Worm (Caenorhabditis elegans) whole organism, L4 larva: ENCODE results near the gene C56G2.5.
A peak's percentile ranks its signal among the peaks of the same experiment; 100 is the strongest.

Experiments
- D1046.2 ChIP-seq: fragments of 200-800 bp; sonication (Bioruptor generic); IDR thresholded peaks from 2 replicates; pipeline ENCODE4 v1.3.6; 2022; ENCODE audit warnings: missing genetic modification characterization, missing compliant biosample characterization
- F37D6.2 ChIP-seq: sonication (generic microtip); optimal IDR thresholded peaks from 2 replicates; lab custom pipeline; 2016; ENCODE audit warnings: mild to moderate bottlenecking, missing genetic modification characterization, missing compliant biosample characterization
- T20F7.1 ChIP-seq: fragments of 200-800 bp; sonication (Bioruptor generic); optimal IDR thresholded peaks from 2 replicates; lab custom pipeline; 2018; ENCODE audit warnings: mild to moderate bottlenecking, missing genetic modification characterization, missing compliant biosample characterization
- Y48G9A.11 ChIP-seq: fragments of 200-800 bp; sonication (Bioruptor generic); IDR thresholded peaks from 2 replicates; pipeline ENCODE4 v1.3.6; 2022; ENCODE audit warnings: missing genetic modification reagents, missing genetic modification characterization, missing compliant biosample characterization
- aha-1 ChIP-seq: fragments of 150-350 bp; peaks from one replicate; lab custom pipeline; 2014; ENCODE audit warnings: missing biosample characterization, missing genetic modification characterization
- attf-4 ChIP-seq: sonication (generic microtip); optimal IDR thresholded peaks from 3 replicates; lab custom pipeline; 2017; ENCODE audit warnings: missing biosample characterization, missing genetic modification characterization
- ceh-20 ChIP-seq: fragments of 200-800 bp; sonication (Bioruptor generic); IDR thresholded peaks from 2 replicates; pipeline ENCODE4 v1.3.6; 2022; ENCODE audit warnings: missing genetic modification reagents, missing genetic modification characterization, missing compliant biosample characterization
- ces-1 ChIP-seq: fragments of 150-350 bp; sonication (generic microtip); optimal IDR thresholded peaks from 4 replicates; lab custom pipeline; 2014; ENCODE audit warnings: missing biosample characterization, missing genetic modification reagents, missing genetic modification characterization
- ctbp-1 ChIP-seq: fragments of 200-800 bp; sonication (Bioruptor generic); IDR thresholded peaks from 2 replicates; pipeline ENCODE4 v1.3.6; 2022; ENCODE audit warnings: missing genetic modification reagents, missing genetic modification characterization, missing compliant biosample characterization
- dpl-1 ChIP-seq: fragments of 150-350 bp; optimal IDR thresholded peaks from 2 replicates; lab custom pipeline; 2014; ENCODE audit warnings: missing biosample characterization, missing genetic modification reagents, missing genetic modification characterization
- dve-1 ChIP-seq: sonication (generic microtip); optimal IDR thresholded peaks from 2 replicates; lab custom pipeline; 2017; ENCODE audit warnings: antibody characterized with exemption, mild to moderate bottlenecking, missing genetic modification characterization, missing compliant biosample characterization; ENCODE audit not compliant: insufficient read depth
- egl-27 ChIP-seq: sonication (generic microtip); optimal IDR thresholded peaks from 3 replicates; lab custom pipeline; 2017; ENCODE audit warnings: missing biosample characterization, missing genetic modification reagents, missing genetic modification characterization
- egl-43 ChIP-seq: fragments of 200-800 bp; sonication (Bioruptor generic); IDR thresholded peaks from 2 replicates; pipeline ENCODE4 v1.3.6; 2022; ENCODE audit warnings: missing genetic modification reagents, missing genetic modification characterization, missing compliant biosample characterization
- fkh-10 ChIP-seq: fragments of 150-350 bp; optimal IDR thresholded peaks from 2 replicates; lab custom pipeline; 2014; ENCODE audit warnings: missing biosample characterization, missing genetic modification reagents, missing genetic modification characterization
- fos-1 ChIP-seq: fragments of 150-350 bp; optimal IDR thresholded peaks from 2 replicates; lab custom pipeline; 2014; ENCODE audit warnings: missing biosample characterization, missing genetic modification characterization
- hlh-11 ChIP-seq: fragments of 200-800 bp; sonication (Bioruptor generic); optimal IDR thresholded peaks from 2 replicates; lab custom pipeline; 2018; ENCODE audit warnings: mild to moderate bottlenecking, missing genetic modification characterization, missing compliant biosample characterization
- hlh-30 ChIP-seq: sonication (generic microtip); optimal IDR thresholded peaks from 2 replicates; lab custom pipeline; 2017; ENCODE audit warnings: antibody characterized with exemption, mild to moderate bottlenecking, missing genetic modification characterization, missing compliant biosample characterization; ENCODE audit not compliant: insufficient read depth
- hmg-1.1 ChIP-seq: fragments of 200-800 bp; sonication (Bioruptor generic); IDR thresholded peaks from 2 replicates; pipeline ENCODE4 v1.3.6; 2022; ENCODE audit warnings: missing genetic modification reagents, missing genetic modification characterization, missing compliant biosample characterization
- lin-1 ChIP-seq: fragments of 200-800 bp; sonication (Bioruptor generic); IDR thresholded peaks from 2 replicates; pipeline ENCODE4 v1.3.6; 2022; ENCODE audit warnings: missing genetic modification reagents, missing genetic modification characterization, missing compliant biosample characterization
- lin-15B ChIP-seq: fragments of 150-350 bp; sonication (generic microtip); optimal IDR thresholded peaks from 3 replicates; lab custom pipeline; 2014; ENCODE audit warnings: missing biosample characterization, missing genetic modification characterization
- lir-3 ChIP-seq: sonication (generic microtip); optimal IDR thresholded peaks from 2 replicates; lab custom pipeline; 2016; ENCODE audit warnings: mild to moderate bottlenecking, missing genetic modification characterization, missing compliant biosample characterization
- lsy-2 ChIP-seq, 2 experiments: fragments of 150-350 bp in 1 of 2; sonication (generic microtip) in 1 of 2; optimal IDR thresholded peaks; 2 replicates each; lab custom pipeline; 2014 to 2017; ENCODE audit warnings: missing biosample characterization in 2 of 2, missing genetic modification characterization in 2 of 2
- mdt-29 ChIP-seq: fragments of 200-800 bp; sonication (Bioruptor generic); IDR thresholded peaks from 2 replicates; pipeline ENCODE4 v1.3.6; 2022; ENCODE audit warnings: missing genetic modification reagents, missing genetic modification characterization, missing compliant biosample characterization
- mep-1 ChIP-seq: fragments of 150-350 bp; sonication (generic microtip); optimal IDR thresholded peaks from 3 replicates; lab custom pipeline; 2014; ENCODE audit warnings: missing biosample characterization, missing genetic modification characterization
- mxl-2 ChIP-seq: fragments of 200-800 bp; sonication (Bioruptor generic); conservative IDR thresholded peaks from 2 replicates; pipeline ENCODE4 v1.3.6; 2022; ENCODE audit warnings: missing genetic modification reagents, missing genetic modification characterization, missing compliant biosample characterization
- nhr-111 ChIP-seq: fragments of 200-800 bp; sonication (Bioruptor generic); optimal IDR thresholded peaks from 2 replicates; lab custom pipeline; 2018; ENCODE audit warnings: mild to moderate bottlenecking, missing genetic modification characterization, missing compliant biosample characterization
- nhr-237 ChIP-seq: sonication (generic microtip); optimal IDR thresholded peaks from 2 replicates; lab custom pipeline; 2017; ENCODE audit warnings: missing biosample characterization, missing genetic modification characterization
- nhr-25 ChIP-seq: sonication (generic microtip); optimal IDR thresholded peaks from 2 replicates; lab custom pipeline; 2017; ENCODE audit warnings: missing genetic modification characterization, mild to moderate bottlenecking, missing compliant biosample characterization, antibody characterized with exemption, moderate library complexity, borderline replicate concordance; ENCODE audit not compliant: insufficient read depth
- nhr-28 ChIP-seq: fragments of 150-350 bp; optimal IDR thresholded peaks from 2 replicates; lab custom pipeline; 2014; ENCODE audit warnings: missing biosample characterization, missing genetic modification characterization
- nhr-48 ChIP-seq: sonication (generic microtip); optimal IDR thresholded peaks from 2 replicates; lab custom pipeline; 2016; ENCODE audit warnings: mild to moderate bottlenecking, missing genetic modification characterization, missing compliant biosample characterization
- nhr-77 ChIP-seq: fragments of 150-350 bp; optimal IDR thresholded peaks from 2 replicates; lab custom pipeline; 2014; ENCODE audit warnings: missing biosample characterization, missing genetic modification characterization
- pha-4 ChIP-seq, 2 experiments: fragments of 150-350 bp in 1 of 2; fragments of 200-800 bp in 1 of 2; sonication (Bioruptor generic) in 1 of 2; IDR thresholded peaks in 1 of 2; optimal IDR thresholded peaks in 1 of 2; 2 replicates each; pipeline versions ENCODE4 v1.3.6 to Lab custom; 2014 to 2022; ENCODE audit warnings: missing genetic modification characterization in 2 of 2, missing genetic modification reagents in 2 of 2, missing biosample characterization in 1 of 2, missing compliant biosample characterization in 1 of 2
- php-3 ChIP-seq: fragments of 200-800 bp; sonication (Bioruptor generic); IDR thresholded peaks from 2 replicates; pipeline ENCODE4 v1.3.6; 2022; ENCODE audit warnings: missing genetic modification reagents, missing genetic modification characterization, missing compliant biosample characterization
- rbr-2 ChIP-seq: sonication (generic microtip); optimal IDR thresholded peaks from 2 replicates; lab custom pipeline; 2016; ENCODE audit warnings: missing genotype, missing genetic modification characterization, missing compliant biosample characterization
- saeg-2 ChIP-seq: fragments of 200-800 bp; sonication (Bioruptor generic); IDR thresholded peaks from 2 replicates; pipeline ENCODE4 v1.3.6; 2022; ENCODE audit warnings: missing genetic modification reagents, missing genetic modification characterization, missing compliant biosample characterization
- sdz-12 ChIP-seq: fragments of 200-800 bp; sonication (Bioruptor generic); optimal IDR thresholded peaks from 2 replicates; lab custom pipeline; 2018; ENCODE audit warnings: mild to moderate bottlenecking, missing genetic modification characterization, missing compliant biosample characterization
- snpc-4 ChIP-seq: fragments of 150-350 bp; optimal IDR thresholded peaks from 2 replicates; lab custom pipeline; 2014; ENCODE audit warnings: missing biosample characterization, missing genetic modification characterization
- tag-97 ChIP-seq: fragments of 200-800 bp; sonication (Bioruptor generic); IDR thresholded peaks from 2 replicates; pipeline ENCODE4 v1.3.6; 2022; ENCODE audit warnings: missing genetic modification characterization, missing compliant biosample characterization
- unc-130 ChIP-seq: sonication (generic microtip); optimal IDR thresholded peaks from 2 replicates; lab custom pipeline; 2016; ENCODE audit warnings: missing genetic modification reagents, missing genetic modification characterization, missing compliant biosample characterization
- unc-39 ChIP-seq: sonication (generic microtip); optimal IDR thresholded peaks from 2 replicates; lab custom pipeline; 2017; ENCODE audit warnings: missing biosample characterization, missing genetic modification characterization
- unc-62 ChIP-seq, 3 experiments: fragments of 150-350 bp in 1 of 3; sonication (generic microtip); optimal IDR thresholded peaks in 2 of 3; peaks in 1 of 3; 1 replicate in 1 of 3; 2 replicates in 2 of 3; lab custom pipeline; 2014 to 2017; ENCODE audit warnings: missing biosample characterization in 3 of 3, missing genetic modification characterization in 3 of 3, missing genetic modification reagents in 3 of 3, missing genotype in 1 of 3
- vab-7 ChIP-seq: fragments of 200-800 bp; sonication (Bioruptor generic); IDR thresholded peaks from 2 replicates; pipeline ENCODE4 v1.3.6; 2022; ENCODE audit warnings: missing genetic modification reagents, missing genetic modification characterization, missing compliant biosample characterization
- zag-1 ChIP-seq: fragments of 150-350 bp; optimal IDR thresholded peaks from 2 replicates; lab custom pipeline; 2014; ENCODE audit warnings: missing biosample characterization, missing genetic modification characterization
- ztf-11 ChIP-seq: fragments of 150-350 bp; optimal IDR thresholded peaks from 2 replicates; lab custom pipeline; 2014; ENCODE audit warnings: missing biosample characterization, missing genetic modification characterization

Gene C56G2.5

ce11 chrIII:6351438-6351837, 27.4 kb upstream of the C56G2.5 start:
- TF ChIP-seq vab-7 (0 out of 2 replicates have a peak, but pooled peaks have one; percentile 7), hlh-30 (tag; lab: Kevin White, UChicago) (peak; percentile 7), hmg-1.1 (GFP tag; lab: Robert Waterston, UW) (0 out of 2 replicates have a peak, but pooled peaks have one; percentile 10), unc-130 (GFP tag; lab: Kevin White, UChicago) (no peak), aha-1 (tag; lab: Kevin White, UChicago) (peak; percentile 61), unc-62 (GFP tag; optimal IDR thresholded peaks at IDR 0.05 in 1 of 2; lab: Kevin White, UChicago) (peak in 1 of 2 experiments; percentile 53), unc-62 (tag; optimal IDR thresholded peaks at IDR 0.05; lab: Kevin White, UChicago) (no peak)
- TF ChIP-seq, all 104 proteins: peak for 5

- TF ChIP-seq nhr-28 (tag; lab: Kevin White, UChicago) (no peak), saeg-2 (no peak), egl-43 (no peak), lsy-2 (tag; optimal IDR thresholded peaks at IDR 0.05; lab: Kevin White, UChicago) (peak in 1 of 2 experiments; percentile 15), ztf-11 (tag; lab: Kevin White, UChicago) (no peak), rbr-2 (peak; percentile 17), D1046.2 (GFP tag; lab: Robert Waterston, UW) (no peak), lin-15B (no peak), php-3 (GFP tag; lab: Robert Waterston, UW) (no peak), nhr-77 (no peak), ces-1 (peak; percentile 91), fkh-10 (GFP tag; lab: Kevin White, UChicago) (peak; percentile 73), lir-3 (no peak), zag-1 (tag; lab: Kevin White, UChicago) (no peak), nhr-237 (tag; lab: Kevin White, UChicago) (no peak), T20F7.1 (GFP tag; lab: Kevin White, UChicago) (no peak), nhr-25 (tag; lab: Kevin White, UChicago) (no peak), mep-1 (tag; lab: Kevin White, UChicago) (no peak), F37D6.2 (tag; lab: Kevin White, UChicago) (no peak), pha-4 (GFP tag; IDR thresholded peaks at IDR 0.05; lab: Robert Waterston, UW) (no peak), pha-4 (tag; optimal IDR thresholded peaks at IDR 0.05; lab: Kevin White, UChicago) (no peak), lin-1 (no peak), sdz-12 (GFP tag; lab: Kevin White, UChicago) (no peak), attf-4 (tag; lab: Kevin White, UChicago) (no peak), dpl-1 (no peak), unc-39 (tag; lab: Kevin White, UChicago) (no peak), tag-97 (GFP tag; lab: Robert Waterston, UW) (no peak), snpc-4 (tag; lab: Kevin White, UChicago) (no peak), nhr-111 (GFP tag; lab: Kevin White, UChicago) (no peak), dve-1 (tag; lab: Kevin White, UChicago) (no peak), hlh-30 (tag; lab: Kevin White, UChicago) (no peak), ctbp-1 (peak; percentile 65; the same call in 1 of the 2 replicates), nhr-48 (tag; lab: Kevin White, UChicago) (no peak), unc-62 (GFP tag; optimal IDR thresholded peaks at IDR 0.05 in 1 of 2; lab: Kevin White, UChicago) (no peak), unc-62 (tag; optimal IDR thresholded peaks at IDR 0.05; lab: Kevin White, UChicago) (no peak), hlh-11 (no peak), mdt-29 (GFP tag; lab: Robert Waterston, UW) (no peak), ceh-20 (GFP tag; lab: Robert Waterston, UW) (no peak), fos-1 (tag; lab: Kevin White, UChicago) (no peak), mxl-2 (GFP tag; lab: Robert Waterston, UW) (no peak), vab-7 (no peak), Y48G9A.11 (no peak), hmg-1.1 (GFP tag; lab: Robert Waterston, UW) (no peak), egl-27 (tag; lab: Kevin White, UChicago) (no peak)
Observed at ce11 chrIII:6350424-6350823, 26.4 kb upstream of the C56G2.5 start.
